Worm (Caenorhabditis elegans): ENCODE measurements around the gene F58F12.1.

Gene F58F12.1

DNA sequence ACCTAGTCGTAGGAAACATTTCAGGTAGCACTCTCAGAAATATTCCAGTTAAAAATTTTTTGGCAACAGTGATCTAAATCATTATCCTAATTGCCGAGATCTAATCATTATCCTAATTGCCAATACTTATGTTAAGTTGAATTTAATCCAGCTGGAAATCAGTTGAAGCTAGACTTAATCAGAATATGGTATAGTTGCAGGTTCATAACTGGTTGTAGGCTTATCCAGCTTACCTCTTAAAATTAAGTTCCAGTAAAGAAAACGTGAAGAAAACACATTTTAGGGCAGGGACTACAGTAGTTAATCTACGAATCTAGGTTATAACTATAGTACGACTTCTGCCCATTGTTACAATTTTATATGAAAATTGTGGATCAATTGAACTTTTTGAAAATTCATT, 6.8 kb upstream of the F58F12.1 start:
- TF ChIP-seq unc-98 (GFP tag; IDR thresholded peaks at IDR 0.05): no peak
- TF ChIP-seq ztf-11 (tag; optimal IDR thresholded peaks at IDR 0.05): no peak
- no peak for TF ChIP-seq ets-5 (GFP tag; IDR thresholded peaks at IDR 0.05)
- no peak for TF ChIP-seq lin-35 (GFP tag; optimal IDR thresholded peaks at IDR 0.05)
- TF ChIP-seq snu-23 (GFP tag; optimal IDR thresholded peaks at IDR 0.05): no peak
- no peak for TF ChIP-seq elt-2 (tag; optimal IDR thresholded peaks at IDR 0.05)
- no peak for TF ChIP-seq efl-1 (optimal IDR thresholded peaks at IDR 0.05)
- TF ChIP-seq efl-1 (GFP tag; optimal IDR thresholded peaks at IDR 0.05 in 1 of 2): no peak
- no peak for TF ChIP-seq rnt-1 (tag; optimal IDR thresholded peaks at IDR 0.05)
- TF ChIP-seq isw-1 (GFP tag; IDR thresholded peaks at IDR 0.05): no peak
- no peak for TF ChIP-seq swsn-7 (tag; optimal IDR thresholded peaks at IDR 0.05)
- TF ChIP-seq ceh-88 (GFP tag; IDR thresholded peaks at IDR 0.05): no peak
- no peak for TF ChIP-seq vab-15 (tag; optimal IDR thresholded peaks at IDR 0.05)
- no peak for TF ChIP-seq ztf-4 (tag; optimal IDR thresholded peaks at IDR 0.05)

DNA sequence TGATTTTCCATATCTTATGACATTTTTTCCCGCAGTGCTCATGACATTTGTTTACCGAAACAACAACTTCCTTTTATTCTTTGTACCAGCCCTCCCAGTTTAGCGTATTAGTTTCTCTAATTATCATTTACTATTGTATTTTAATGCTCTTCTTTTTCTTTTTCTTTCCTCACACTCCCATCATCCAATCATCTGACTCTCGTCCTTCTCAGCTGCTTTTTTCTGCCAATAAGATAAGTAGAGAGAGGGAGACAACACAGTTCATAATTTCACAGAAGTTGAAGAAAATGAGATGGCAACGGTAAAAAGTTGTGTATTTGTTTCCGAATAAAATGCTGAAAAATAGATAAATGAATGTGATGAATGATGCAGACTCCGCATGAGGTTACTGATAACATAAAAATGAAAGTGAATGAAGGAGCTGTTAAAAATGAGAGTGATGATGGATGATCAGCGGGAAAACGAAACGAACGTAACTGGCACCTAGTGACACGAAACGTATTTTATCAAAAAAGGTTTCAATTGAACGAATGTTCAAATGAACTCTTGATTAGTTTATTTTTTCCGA, 6.0 kb upstream of the F58F12.1 start:
- peak; percentile 0 for TF ChIP-seq nhr-20 (tag; optimal IDR thresholded peaks at IDR 0.05)
- TF ChIP-seq efl-1 (optimal IDR thresholded peaks at IDR 0.05): no peak
- TF ChIP-seq efl-1 (GFP tag; optimal IDR thresholded peaks at IDR 0.05 in 1 of 2): peak in 1 of 2 experiments; percentile 29
- TF ChIP-seq blmp-1 (tag; optimal IDR thresholded peaks at IDR 0.05): peak; percentile 33
- peak; percentile 13 for TF ChIP-seq lin-14 (GFP tag; optimal IDR thresholded peaks at IDR 0.05)
- peak; percentile 52 for TF ChIP-seq elt-2 (tag; optimal IDR thresholded peaks at IDR 0.05)
- no peak for TF ChIP-seq unc-30 (tag; optimal IDR thresholded peaks at IDR 0.05)
- TF ChIP-seq lin-35 (GFP tag; optimal IDR thresholded peaks at IDR 0.05): peak in 1 of 2 experiments; percentile 56
- TF ChIP-seq ceh-63 (GFP tag; optimal IDR thresholded peaks at IDR 0.05): no peak

DNA sequence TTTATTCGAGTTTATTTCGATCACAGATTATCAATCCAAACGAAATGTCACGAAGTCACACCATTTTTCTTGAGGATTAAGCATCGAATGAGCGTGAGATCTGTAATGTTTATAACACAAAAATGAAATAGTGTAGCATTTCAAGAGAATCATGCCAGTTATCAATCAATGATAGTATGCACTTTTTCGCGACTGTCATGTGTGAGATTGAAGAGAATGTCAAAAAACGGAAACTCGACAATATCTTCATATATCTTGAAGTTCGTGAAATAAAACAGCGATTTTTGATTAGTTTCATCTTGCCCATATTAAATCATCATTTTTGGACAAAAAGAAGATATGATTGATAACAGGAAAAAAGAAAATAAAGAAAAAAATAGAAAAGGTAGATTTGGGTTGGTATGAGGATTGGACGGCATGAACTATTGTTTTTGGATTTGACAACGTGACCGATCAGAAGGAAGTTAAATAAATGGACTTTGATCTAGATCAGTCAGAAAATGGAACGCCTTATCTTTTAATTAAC, 4.3 kb upstream of the F58F12.1 start:
- peak; percentile 27 for TF ChIP-seq snu-23 (GFP tag; optimal IDR thresholded peaks at IDR 0.05)
- TF ChIP-seq elt-3 (tag; optimal IDR thresholded peaks at IDR 0.05): peak in 4 of 6 experiments; percentile 22 to 62 (median 44)
- TF ChIP-seq nhr-20 (tag; optimal IDR thresholded peaks at IDR 0.05): peak; percentile 36
- TF ChIP-seq blmp-1 (tag; optimal IDR thresholded peaks at IDR 0.05): peak; percentile 73
- TF ChIP-seq nhr-85 (tag): peak; percentile 75
- peak; percentile 54 for TF ChIP-seq nhr-71 (tag; optimal IDR thresholded peaks at IDR 0.05)
- no peak for TF ChIP-seq nhr-28 (tag; optimal IDR thresholded peaks at IDR 0.05)
- peak; percentile 5 for TF ChIP-seq tbx-2 (tag; optimal IDR thresholded peaks at IDR 0.05)
- TF ChIP-seq C04F5.9 (tag; optimal IDR thresholded peaks at IDR 0.05): no peak

DNA sequence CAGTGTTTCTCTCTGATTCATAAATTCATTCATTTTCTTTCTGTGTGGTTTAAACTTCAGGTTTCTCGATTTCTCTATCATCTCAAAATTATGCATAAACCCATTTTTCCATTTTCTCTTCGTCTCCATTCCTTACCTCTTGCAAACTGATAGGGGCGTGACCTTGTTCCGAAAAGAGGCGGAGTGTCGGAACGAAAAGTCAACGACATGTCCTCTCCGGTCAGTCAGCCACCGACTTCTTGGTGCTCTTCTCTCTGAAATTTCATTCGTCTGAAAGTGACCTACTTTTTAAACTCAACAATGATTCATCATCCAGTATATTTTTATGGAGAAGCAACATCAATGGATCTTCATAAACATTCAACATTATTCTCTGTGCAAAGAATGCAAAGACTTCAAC, 2.6 kb upstream of the F58F12.1 start, which contains the start of gene F58F12.12:
TSS of gene F58F12.12 (plus strand) at position 301 of the 400 bp plus-strand sequence.
- TF ChIP-seq blmp-1 (tag; optimal IDR thresholded peaks at IDR 0.05) (peak; percentile 5), lin-39 (tag; optimal IDR thresholded peaks at IDR 0.05) (no peak)

DNA sequence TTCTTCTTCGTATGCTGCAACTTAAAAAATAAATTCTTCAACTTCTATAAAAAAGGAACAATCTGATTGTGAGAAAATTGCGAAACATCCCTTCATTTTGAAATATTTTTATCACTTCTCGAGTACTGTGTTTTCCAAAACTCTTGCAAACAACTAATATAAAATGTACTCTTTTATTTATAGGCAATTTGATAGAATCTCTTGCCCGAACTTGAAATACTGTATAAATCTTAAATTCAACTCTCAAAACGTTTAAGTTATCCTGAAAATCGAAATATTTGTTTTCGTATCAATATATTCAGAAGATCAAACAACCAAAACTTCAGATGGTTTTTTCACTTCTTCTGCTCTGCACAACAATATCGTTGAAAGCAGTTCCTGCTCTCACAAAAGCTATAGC, 3.0 kb downstream of the F58F12.1 start, which contains the start of gene F58F12.4:
TSS of gene F58F12.4 (plus strand) at position 301 of the 400 bp plus-strand sequence.
- TF ChIP-seq C34B4.2 (tag; optimal IDR thresholded peaks at IDR 0.05): no peak
- no peak for TF ChIP-seq nhr-71 (tag; optimal IDR thresholded peaks at IDR 0.05)
- TF ChIP-seq mdl-1 (tag; optimal IDR thresholded peaks at IDR 0.05): no peak
- TF ChIP-seq ces-1 (GFP tag; optimal IDR thresholded peaks at IDR 0.05): no peak

DNA sequence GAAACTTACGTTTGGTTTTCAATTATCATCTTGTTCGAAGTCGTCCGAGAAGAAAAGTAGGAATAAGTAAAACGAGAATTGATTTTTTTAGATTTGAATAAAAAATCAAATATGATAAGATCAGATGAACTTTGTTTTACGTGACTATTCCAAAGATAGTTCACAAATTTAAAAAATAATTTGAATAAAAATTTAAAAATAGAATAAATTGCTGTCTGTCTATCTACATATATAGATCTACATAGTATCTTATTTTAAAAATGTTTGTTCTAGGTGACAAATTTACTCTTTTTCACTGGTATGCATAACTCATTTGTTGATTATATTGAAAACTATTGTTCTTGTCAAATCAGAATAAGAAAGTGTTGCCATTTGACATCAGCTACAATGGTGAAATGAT, 4.5 kb downstream of the F58F12.1 start, which contains the start of gene F58F12.2:
TSS of gene F58F12.2 (minus strand) at position 101 of the 400 bp plus-strand sequence.
- TF ChIP-seq mdl-1 (tag; optimal IDR thresholded peaks at IDR 0.05) (no peak), snpc-4 (tag; optimal IDR thresholded peaks at IDR 0.05) (no peak), pax-3 (tag; optimal IDR thresholded peaks at IDR 0.05) (no peak), lin-15B (tag; optimal IDR thresholded peaks at IDR 0.05) (no peak), irx-1 (tag; optimal IDR thresholded peaks at IDR 0.05) (no peak), Y116A8C.19 (tag; optimal IDR thresholded peaks at IDR 0.05; ENCODE audit: borderline replicate concordance) (no peak), nhr-76 (tag; optimal IDR thresholded peaks at IDR 0.05) (no peak), aha-1 (tag; optimal IDR thresholded peaks at IDR 0.05) (no peak), alr-1 (tag; optimal IDR thresholded peaks at IDR 0.05; ENCODE audit: borderline replicate concordance) (no peak), mef-2 (tag; optimal IDR thresholded peaks at IDR 0.05) (no peak), ceh-63 (GFP tag; optimal IDR thresholded peaks at IDR 0.05) (no peak), tlp-1 (tag; optimal IDR thresholded peaks at IDR 0.05) (no peak), ceh-8 (GFP tag; optimal IDR thresholded peaks at IDR 0.05) (no peak), nhr-85 (tag) (no peak), hlh-17 (GFP tag; optimal IDR thresholded peaks at IDR 0.05; ENCODE audit: borderline replicate concordance) (no peak), tbx-2 (tag; optimal IDR thresholded peaks at IDR 0.05) (no peak), unc-62 (GFP tag; optimal IDR thresholded peaks at IDR 0.05) (no peak), C34B4.2 (tag; optimal IDR thresholded peaks at IDR 0.05) (no peak), C04F5.9 (tag; optimal IDR thresholded peaks at IDR 0.05) (no peak)

Data from whole organism, L1 larva.